Worm (Caenorhabditis elegans): ENCODE results near the gene pgp-9.

The pgp-9 gene

DNA sequence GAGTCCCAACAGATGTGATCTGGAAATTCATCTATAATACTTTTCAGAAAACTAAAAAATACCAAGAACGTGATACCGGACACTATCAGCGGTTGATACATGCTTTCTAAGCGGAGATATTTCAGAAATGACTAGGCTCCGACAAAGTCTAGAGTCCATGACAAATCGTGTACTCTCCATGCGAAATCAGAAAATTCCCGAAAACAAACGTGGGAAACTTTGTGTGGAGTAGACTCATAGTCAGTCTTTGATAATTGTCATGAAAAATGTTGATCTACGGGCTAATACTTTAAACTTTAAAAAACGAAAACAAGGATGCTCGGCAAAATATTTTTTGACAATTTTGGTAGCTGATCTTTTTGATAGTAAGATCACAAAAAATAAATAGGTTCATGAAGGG, 43.1 kb downstream of the pgp-9 start, which contains the start of gene srx-18:
srx-18 (minus strand) TSS at position 101 of the 400 bp plus-strand sequence.
- no peak for TF ChIP-seq fkh-2 (tag; optimal IDR thresholded peaks at IDR 0.05)

DNA sequence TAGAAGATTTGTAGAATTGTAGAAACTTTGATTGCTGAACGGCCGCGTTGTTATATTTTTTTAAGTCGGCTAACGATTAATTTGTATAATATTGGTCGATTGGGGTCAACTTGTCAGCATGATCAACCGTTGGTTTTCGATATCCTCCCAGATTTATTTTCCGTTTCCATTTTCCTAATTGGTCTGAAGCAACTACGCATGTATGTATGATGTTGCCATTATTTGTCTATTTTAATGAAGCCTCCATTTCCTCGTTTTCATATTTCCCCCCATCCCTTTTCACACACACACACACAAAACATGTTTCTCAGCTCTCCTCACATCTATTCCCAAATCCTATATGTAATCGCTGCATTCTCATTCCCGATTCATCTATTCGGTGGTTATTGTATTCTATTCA, 44.8 kb downstream of the pgp-9 start, which contains the start of gene srh-287:
srh-287 (plus strand) TSS at position 301 of the 400 bp plus-strand sequence.
- no peak for TF ChIP-seq nfya-1 (tag; optimal IDR thresholded peaks at IDR 0.05; ENCODE audit: insufficient read depth)
- no peak for TF ChIP-seq egl-5 (tag; optimal IDR thresholded peaks at IDR 0.05)
- TF ChIP-seq elt-2 (tag; optimal IDR thresholded peaks at IDR 0.05), result no peak
- no peak for TF ChIP-seq elt-3 (tag; optimal IDR thresholded peaks at IDR 0.05)
- no peak for TF ChIP-seq egl-27 (tag; optimal IDR thresholded peaks at IDR 0.05)
- no peak for TF ChIP-seq nhr-76 (tag; optimal IDR thresholded peaks at IDR 0.05)
- no peak for TF ChIP-seq eor-1 (tag; optimal IDR thresholded peaks at IDR 0.05)
- TF ChIP-seq ceh-82 (tag; optimal IDR thresholded peaks at IDR 0.05), result no peak
- no peak for TF ChIP-seq ceh-28 (tag; optimal IDR thresholded peaks at IDR 0.05)
- TF ChIP-seq R02D3.7 (tag; optimal IDR thresholded peaks at IDR 0.05), result no peak
- TF ChIP-seq nhr-11 (tag; optimal IDR thresholded peaks at IDR 0.05), result no peak
- no peak for TF ChIP-seq lsy-12 (tag; optimal IDR thresholded peaks at IDR 0.05)
- no peak for TF ChIP-seq pha-4 (tag; optimal IDR thresholded peaks at IDR 0.05)
- no peak for TF ChIP-seq lin-39 (tag; optimal IDR thresholded peaks at IDR 0.05)
- TF ChIP-seq tbx-2 (tag; optimal IDR thresholded peaks at IDR 0.05), result no peak
- no peak for TF ChIP-seq nhr-12 (tag; optimal IDR thresholded peaks at IDR 0.05)
- no peak for TF ChIP-seq nhr-28 (tag; optimal IDR thresholded peaks at IDR 0.05)

DNA sequence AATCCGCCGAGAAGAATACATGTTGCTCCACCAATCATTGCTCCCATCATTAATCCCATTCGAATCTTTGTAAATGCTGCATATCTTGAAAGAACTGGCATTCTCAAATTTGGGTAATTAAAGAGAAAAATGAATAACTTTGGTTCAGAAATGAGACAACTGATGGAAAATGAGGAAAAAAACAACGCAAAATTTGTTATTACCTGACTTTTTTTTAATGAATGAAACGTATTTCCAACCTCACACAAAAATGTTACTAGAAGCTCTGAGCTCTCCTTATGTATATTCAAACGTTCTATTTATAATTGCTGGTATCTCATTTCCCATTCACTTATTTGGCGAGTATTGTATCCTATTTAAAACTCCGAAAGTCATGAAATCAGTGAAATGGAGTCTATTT, 46.8 kb downstream of the pgp-9 start, which contains the start of the genes Y94A7B.11 and srh-292:
Y94A7B.11 (minus strand) TSS at position 101 of the 400 bp plus-strand sequence.
srh-292 (plus strand) TSS at position 251 of the 400 bp plus-strand sequence.
- TF ChIP-seq aly-2 (tag; optimal IDR thresholded peaks at IDR 0.05) (no peak), mml-1 (tag; optimal IDR thresholded peaks at IDR 0.05) (no peak), nhr-11 (tag; optimal IDR thresholded peaks at IDR 0.05) (no peak), fos-1 (tag; optimal IDR thresholded peaks at IDR 0.05) (no peak), ama-1 (optimal IDR thresholded peaks at IDR 0.05) (no peak), nhr-43 (tag; optimal IDR thresholded peaks at IDR 0.05; ENCODE audit: poor library complexity, severe bottlenecking) (no peak), nhr-67 (tag; optimal IDR thresholded peaks at IDR 0.05) (no peak), mdl-1 (tag; optimal IDR thresholded peaks at IDR 0.05) (no peak), nfya-1 (tag; optimal IDR thresholded peaks at IDR 0.05; ENCODE audit: insufficient read depth) (no peak)

- no peak for TF ChIP-seq elt-3 (tag; optimal IDR thresholded peaks at IDR 0.05)
- TF ChIP-seq ZK546.5 (tag; optimal IDR thresholded peaks at IDR 0.05), result no peak
- TF ChIP-seq lsy-12 (tag; optimal IDR thresholded peaks at IDR 0.05), result no peak
- no peak for TF ChIP-seq lin-39 (tag; optimal IDR thresholded peaks at IDR 0.05)
- no peak for TF ChIP-seq elt-1 (tag; optimal IDR thresholded peaks at IDR 0.05)
- no peak for TF ChIP-seq ztf-11 (tag; optimal IDR thresholded peaks at IDR 0.05)
- no peak for TF ChIP-seq unc-39 (tag; optimal IDR thresholded peaks at IDR 0.05)
Measured at ce11 chrV:17805323-17805722, 49.6 kb downstream of the pgp-9 start, which contains the start of gene srh-291. TSS of gene srh-291 (plus strand) at chrV:17805623.

DNA sequence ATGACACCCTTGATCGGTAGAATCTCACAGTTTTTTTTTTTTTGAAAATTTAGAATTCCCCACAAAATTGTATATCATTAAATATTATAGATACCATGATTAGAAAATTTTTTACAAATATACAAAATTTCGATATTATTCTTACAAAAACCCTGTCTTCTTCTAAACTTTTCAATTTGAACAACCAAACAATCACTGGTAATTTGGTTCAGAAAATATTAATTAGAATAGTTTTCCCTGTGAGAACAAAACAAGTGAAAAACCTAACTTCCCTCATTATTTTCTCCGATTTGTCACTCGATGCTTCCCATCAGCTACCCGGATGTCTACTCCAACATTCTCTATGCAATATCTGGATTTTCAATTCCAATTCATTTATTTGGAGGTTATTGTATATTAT, 54.4 kb downstream of the pgp-9 start, which contains the start of gene srh-296:
srh-296 (plus strand) TSS at position 301 of the 400 bp plus-strand sequence.
- TF ChIP-seq ztf-11 (tag; optimal IDR thresholded peaks at IDR 0.05) (no peak), ceh-82 (tag; optimal IDR thresholded peaks at IDR 0.05) (no peak), snpc-4 (tag; optimal IDR thresholded peaks at IDR 0.05) (no peak), nfya-1 (tag; optimal IDR thresholded peaks at IDR 0.05; ENCODE audit: insufficient read depth) (no peak), nhr-12 (tag; optimal IDR thresholded peaks at IDR 0.05) (no peak), zag-1 (tag; optimal IDR thresholded peaks at IDR 0.05) (no peak), lsy-12 (tag; optimal IDR thresholded peaks at IDR 0.05) (no peak), fos-1 (tag; optimal IDR thresholded peaks at IDR 0.05) (no peak), nhr-11 (tag; optimal IDR thresholded peaks at IDR 0.05) (no peak), pha-4 (tag; optimal IDR thresholded peaks at IDR 0.05) (no peak), mml-1 (tag; optimal IDR thresholded peaks at IDR 0.05) (no peak), nhr-43 (tag; optimal IDR thresholded peaks at IDR 0.05; ENCODE audit: poor library complexity, severe bottlenecking) (no peak), daf-12 (tag; optimal IDR thresholded peaks at IDR 0.05) (no peak), ceh-16 (tag; optimal IDR thresholded peaks at IDR 0.05) (no peak), nhr-76 (tag; optimal IDR thresholded peaks at IDR 0.05) (no peak), jun-1 (tag; optimal IDR thresholded peaks at IDR 0.05) (no peak), elt-3 (tag; optimal IDR thresholded peaks at IDR 0.05) (no peak)

All from whole organism, L3 larva.